Worm (Caenorhabditis elegans): Measurements from ENCODE around the gene ctl-1.

ctl-1 gene

ce11 chrII:14255850-14256249 is 50.2 kb downstream of the ctl-1 start (continued):
- TF ChIP-seq ZK185.1 (tag; optimal IDR thresholded peaks at IDR 0.05; ENCODE audit: poor library complexity, severe bottlenecking), result no peak
- TF ChIP-seq F22D6.2 (tag; optimal IDR thresholded peaks at IDR 0.05), result no peak
